Worm (Caenorhabditis elegans): ENCODE results near the gene Y9C9A.16.

Gene Y9C9A.16

DNA sequence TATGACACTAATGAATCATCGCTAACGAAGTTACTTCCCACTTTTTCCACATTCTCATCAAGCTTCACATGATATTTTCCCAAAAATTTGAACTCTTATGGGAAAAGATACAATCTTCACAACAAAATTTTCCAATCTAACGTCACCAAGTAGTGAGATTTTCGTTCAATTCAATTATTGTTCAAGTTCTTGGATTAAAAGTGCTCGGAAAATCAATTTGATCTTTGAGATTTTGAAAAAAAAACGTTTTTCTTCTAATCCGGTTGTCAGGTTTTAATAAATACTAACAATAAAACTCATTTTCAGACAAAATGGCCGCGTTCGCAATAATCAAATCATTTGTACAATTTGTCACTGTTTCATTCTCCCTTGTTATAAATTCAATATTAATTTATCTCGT lies 41.8 kb downstream of the Y9C9A.16 start, which contains the start of gene str-153:
Gene str-153 (plus strand): TSS at position 301 of the 400 bp plus-strand sequence.
- TF ChIP-seq repo-1 (tag; optimal IDR thresholded peaks at IDR 0.05), result no peak
- no peak for TF ChIP-seq bed-1 (GFP tag; IDR thresholded peaks at IDR 0.05)
- TF ChIP-seq dox-1 (GFP tag; IDR thresholded peaks at IDR 0.05), result no peak
- TF ChIP-seq nhr-27 (tag; optimal IDR thresholded peaks at IDR 0.05), result no peak
- no peak for TF ChIP-seq nhr-90 (tag; optimal IDR thresholded peaks at IDR 0.05)
- TF ChIP-seq nfyb-1 (GFP tag; IDR thresholded peaks at IDR 0.05), result no peak
- no peak for TF ChIP-seq rcor-1 (GFP tag; IDR thresholded peaks at IDR 0.05)
- TF ChIP-seq fkh-3 (tag; optimal IDR thresholded peaks at IDR 0.05), result no peak
- TF ChIP-seq T26A5.8 (tag; optimal IDR thresholded peaks at IDR 0.05), result no peak
- no peak for TF ChIP-seq lir-1 (GFP tag; conservative IDR thresholded peaks at IDR 0.05)
- no peak for TF ChIP-seq lin-26 (GFP tag; IDR thresholded peaks at IDR 0.05)
- no peak for TF ChIP-seq ceh-100 (GFP tag; IDR thresholded peaks at IDR 0.05)
- no peak for TF ChIP-seq tbx-9 (tag; optimal IDR thresholded peaks at IDR 0.05; ENCODE audit: borderline replicate concordance)
- no peak for TF ChIP-seq madf-10 (tag; optimal IDR thresholded peaks at IDR 0.05)
- no peak for TF ChIP-seq sea-2 (GFP tag; IDR thresholded peaks at IDR 0.05)
- no peak for TF ChIP-seq aptf-2 (GFP tag; conservative IDR thresholded peaks at IDR 0.05)
- no peak for TF ChIP-seq rec-8 (tag; optimal IDR thresholded peaks at IDR 0.05)

DNA sequence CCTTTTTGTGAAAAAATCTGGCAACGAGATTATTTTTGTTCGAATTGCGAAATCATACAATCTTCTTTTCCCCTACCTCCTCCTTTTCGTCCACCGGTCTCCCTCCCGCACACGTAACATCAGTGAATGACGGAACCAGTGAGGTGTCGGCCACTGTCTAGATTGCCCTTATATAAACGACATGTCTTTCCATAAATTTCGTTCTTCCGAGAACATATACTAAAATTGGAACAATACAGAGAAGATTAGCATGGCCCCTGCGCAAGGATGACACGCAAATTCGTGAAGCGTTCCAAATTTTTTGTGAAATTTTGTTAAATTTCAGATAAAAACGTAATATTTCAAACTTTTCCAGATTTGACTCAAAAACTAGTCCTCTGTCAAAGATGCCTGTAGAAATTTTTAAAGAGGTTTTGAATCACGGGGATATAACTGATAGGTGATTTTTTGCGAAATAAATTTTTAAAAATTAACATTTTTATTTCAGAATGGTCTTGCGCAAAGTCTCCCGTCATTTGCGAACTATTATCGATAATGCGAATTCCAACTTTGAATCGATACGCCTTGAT lies 45.1 kb downstream of the Y9C9A.16 start:
- peak; percentile 85 for TF ChIP-seq rpc-1 (optimal IDR thresholded peaks at IDR 0.05)
- peak; percentile 84 for TF ChIP-seq rpc-1 (tag; optimal IDR thresholded peaks at IDR 0.05)
- no peak for TF ChIP-seq tbx-9 (tag; optimal IDR thresholded peaks at IDR 0.05; ENCODE audit: borderline replicate concordance)
- TF ChIP-seq rcor-1 (GFP tag; IDR thresholded peaks at IDR 0.05), result no peak; the same call in none of the 2 replicates
- TF ChIP-seq nhr-27 (tag; optimal IDR thresholded peaks at IDR 0.05), result no peak
- TF ChIP-seq B0261.1 (tag; optimal IDR thresholded peaks at IDR 0.05), result peak; percentile 61
- no peak for TF ChIP-seq somi-1 (GFP tag; optimal IDR thresholded peaks at IDR 0.05)
- peak; percentile 80 for TF ChIP-seq hmg-1.2 (GFP tag; IDR thresholded peaks at IDR 0.05)
- peak; percentile 34 for TF ChIP-seq lsl-1 (GFP tag; optimal IDR thresholded peaks at IDR 0.05)
- TF ChIP-seq F22D6.2 (tag; optimal IDR thresholded peaks at IDR 0.05), result no peak
- TF ChIP-seq hrde-1 (tag; optimal IDR thresholded peaks at IDR 0.05; ENCODE audit: borderline replicate concordance), result no peak
- TF ChIP-seq ztf-22 (GFP tag; optimal IDR thresholded peaks at IDR 0.05), result no peak
- TF ChIP-seq pha-4 (tag; optimal IDR thresholded peaks at IDR 0.05), result no peak
- TF ChIP-seq athp-1 (tag; optimal IDR thresholded peaks at IDR 0.05), result no peak
- no peak for TF ChIP-seq ztf-28 (GFP tag; IDR thresholded peaks at IDR 0.05)
- TF ChIP-seq sptf-2 (GFP tag; optimal IDR thresholded peaks at IDR 0.05), result no peak
- TF ChIP-seq ztf-6 (GFP tag; IDR thresholded peaks at IDR 0.05), result no peak
- TF ChIP-seq unc-62 (GFP tag; optimal IDR thresholded peaks at IDR 0.05), result no peak
- TF ChIP-seq ceh-100 (GFP tag; IDR thresholded peaks at IDR 0.05), result peak; percentile 46; the same call in 1 of the 2 replicates
- no peak for TF ChIP-seq nfya-2 (GFP tag; IDR thresholded peaks at IDR 0.05)
- no peak for TF ChIP-seq mcd-1 (GFP tag; IDR thresholded peaks at IDR 0.05)
- peak; percentile 71 for TF ChIP-seq F49E8.2 (tag; optimal IDR thresholded peaks at IDR 0.05; ENCODE audit: insufficient read depth)
- no peak for TF ChIP-seq Y67H2A.10 (GFP tag; conservative IDR thresholded peaks at IDR 0.05)
- TF ChIP-seq sea-2 (GFP tag; IDR thresholded peaks at IDR 0.05), result no peak
- TF ChIP-seq aptf-3 (GFP tag; IDR thresholded peaks at IDR 0.05), result 0 out of 2 replicates have a peak, but pooled peaks have one; percentile 57
- TF ChIP-seq ceh-91 (GFP tag; IDR thresholded peaks at IDR 0.05), result no peak
- no peak for TF ChIP-seq Y53F4B.3 (GFP tag; IDR thresholded peaks at IDR 0.05)
- no peak for TF ChIP-seq lin-40 (tag; optimal IDR thresholded peaks at IDR 0.05)
- no peak for TF ChIP-seq hlh-26 (GFP tag; conservative IDR thresholded peaks at IDR 0.05)
- peak; percentile 65; the same call in 1 of the 2 replicates for TF ChIP-seq ceh-40 (GFP tag; IDR thresholded peaks at IDR 0.05)
- TF ChIP-seq attf-6 (GFP tag; IDR thresholded peaks at IDR 0.05), result peak; percentile 89
- no peak for TF ChIP-seq zim-3 (tag; optimal IDR thresholded peaks at IDR 0.05)
- no peak; the same call in 1 of the 2 replicates for TF ChIP-seq ekl-4 (GFP tag; IDR thresholded peaks at IDR 0.05)
- no peak for TF ChIP-seq mel-28 (tag; optimal IDR thresholded peaks at IDR 0.05; ENCODE audit: borderline replicate concordance)
- TF ChIP-seq mxl-1 (tag; optimal IDR thresholded peaks at IDR 0.05), result peak; percentile 30

Measured in whole organism, young adult.